Worm (Caenorhabditis elegans) whole organism, late embryonic: Measurements from ENCODE around the gene ugt-11.
A peak's percentile ranks its signal among the peaks of the same experiment; 100 is the strongest.

ENCODE experiments used
- F13H6.1 ChIP-seq: sonication (generic microtip); optimal IDR thresholded peaks from 2 replicates; lab custom pipeline; 2016; ENCODE audit warnings: missing genetic modification characterization, missing compliant biosample characterization
- K02D7.2 ChIP-seq: sonication (generic microtip); optimal IDR thresholded peaks from 2 replicates; lab custom pipeline; 2017; ENCODE audit warnings: mild to moderate bottlenecking, missing genetic modification characterization, missing compliant biosample characterization
- Y22D7AL.16 ChIP-seq: sonication (generic microtip); optimal IDR thresholded peaks from 2 replicates; lab custom pipeline; 2016; ENCODE audit warnings: missing genetic modification characterization, missing compliant biosample characterization
- ceh-24 ChIP-seq: sonication (generic microtip); optimal IDR thresholded peaks from 2 replicates; lab custom pipeline; 2016; ENCODE audit warnings: mild to moderate bottlenecking, missing genetic modification characterization, missing compliant biosample characterization
- ceh-31 ChIP-seq: sonication (generic microtip); optimal IDR thresholded peaks from 2 replicates; lab custom pipeline; 2016; ENCODE audit warnings: missing genetic modification characterization, missing compliant biosample characterization
- ceh-34 ChIP-seq: sonication (generic microtip); optimal IDR thresholded peaks from 2 replicates; lab custom pipeline; 2016; ENCODE audit warnings: mild to moderate bottlenecking, missing genetic modification characterization, missing compliant biosample characterization
- ceh-45 ChIP-seq: fragments of 200-800 bp; sonication (Bioruptor generic); IDR thresholded peaks from 2 replicates; pipeline ENCODE4 v1.3.6; 2022; ENCODE audit warnings: missing genetic modification reagents, missing genetic modification characterization, missing compliant biosample characterization
- che-1 ChIP-seq: sonication (generic microtip); optimal IDR thresholded peaks from 2 replicates; lab custom pipeline; 2016; ENCODE audit warnings: mild to moderate bottlenecking, missing genetic modification characterization, missing compliant biosample characterization
- dve-1 ChIP-seq: sonication (generic microtip); optimal IDR thresholded peaks from 2 replicates; lab custom pipeline; 2017; ENCODE audit warnings: antibody characterized with exemption, mild to moderate bottlenecking, missing genetic modification characterization, missing compliant biosample characterization
- fkh-10 ChIP-seq: fragments of 150-350 bp; optimal IDR thresholded peaks from 2 replicates; lab custom pipeline; 2014; ENCODE audit warnings: missing biosample characterization, missing genetic modification reagents, missing genetic modification characterization
- hlh-30 ChIP-seq: sonication (generic microtip); optimal IDR thresholded peaks from 2 replicates; lab custom pipeline; 2017; ENCODE audit warnings: antibody characterized with exemption, missing genetic modification characterization, missing compliant biosample characterization; ENCODE audit not compliant: insufficient read depth
- hlh-6 ChIP-seq: sonication (generic microtip); optimal IDR thresholded peaks from 2 replicates; lab custom pipeline; 2016; ENCODE audit warnings: missing genotype, missing genetic modification characterization, missing compliant biosample characterization
- hlh-8 ChIP-seq: sonication (generic microtip); optimal IDR thresholded peaks from 2 replicates; lab custom pipeline; 2016; ENCODE audit warnings: missing genotype, missing genetic modification characterization, missing compliant biosample characterization
- pat-9 ChIP-seq: fragments of 200-800 bp; sonication (Bioruptor generic); optimal IDR thresholded peaks from 2 replicates; lab custom pipeline; 2018; ENCODE audit warnings: mild to moderate bottlenecking, missing genetic modification characterization, moderate library complexity, missing compliant biosample characterization
- ref-2 ChIP-seq: sonication (generic microtip); optimal IDR thresholded peaks from 2 replicates; lab custom pipeline; 2016; ENCODE audit warnings: missing genetic modification characterization, missing compliant biosample characterization
- rnt-1 ChIP-seq: sonication (generic microtip); optimal IDR thresholded peaks from 2 replicates; lab custom pipeline; 2016; ENCODE audit warnings: missing genetic modification characterization, missing compliant biosample characterization
- sox-4 ChIP-seq: sonication (generic microtip); optimal IDR thresholded peaks from 2 replicates; lab custom pipeline; 2017; ENCODE audit warnings: mild to moderate bottlenecking, missing genetic modification characterization, inconsistent platforms, missing compliant biosample characterization
- syd-9 ChIP-seq: sonication (generic microtip); optimal IDR thresholded peaks from 2 replicates; lab custom pipeline; 2016; ENCODE audit warnings: mild to moderate bottlenecking, missing genetic modification characterization, moderate library complexity, missing compliant biosample characterization
- tbx-7 ChIP-seq: sonication (generic microtip); optimal IDR thresholded peaks from 2 replicates; lab custom pipeline; 2016; ENCODE audit warnings: missing genotype, missing genetic modification characterization, missing compliant biosample characterization
- unc-55 ChIP-seq: sonication (generic microtip); optimal IDR thresholded peaks from 2 replicates; lab custom pipeline; 2017; ENCODE audit warnings: missing biosample characterization, missing genetic modification reagents, missing genetic modification characterization
- zip-5 ChIP-seq: sonication (generic microtip); optimal IDR thresholded peaks from 2 replicates; lab custom pipeline; 2016; ENCODE audit warnings: missing genetic modification characterization, missing compliant biosample characterization

ugt-11 gene

DNA sequence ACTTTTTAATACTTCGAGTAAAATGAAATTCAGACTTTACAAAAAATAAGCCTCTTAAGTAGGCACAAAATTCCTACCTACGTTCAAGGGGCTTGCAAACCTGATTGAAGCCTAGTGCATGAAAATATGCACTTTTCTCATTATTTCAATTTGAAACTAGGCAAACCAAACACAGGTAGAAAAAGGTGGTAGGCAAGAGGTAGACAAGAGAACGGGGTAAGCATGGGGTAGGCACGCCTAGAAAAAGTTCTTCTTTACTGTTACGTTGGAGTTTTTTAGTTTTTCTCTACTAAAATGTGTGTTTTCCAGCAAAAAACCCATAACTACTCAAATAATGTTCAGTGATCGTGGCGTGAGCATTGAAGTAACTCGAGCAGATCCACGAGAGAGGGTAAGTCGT is 43.7 kb downstream of the ugt-11 start, which contains the start of gene nex-4:
Gene nex-4 (plus strand): TSS at position 301 of the 400 bp plus-strand sequence.
- TF ChIP-seq rnt-1 (no peak), fkh-10 (GFP tag; lab: Kevin White, UChicago) (no peak), Y22D7AL.16 (tag; lab: Kevin White, UChicago) (no peak), K02D7.2 (tag; lab: Kevin White, UChicago) (no peak), hlh-8 (no peak), F13H6.1 (tag; lab: Kevin White, UChicago) (no peak), ceh-34 (tag; lab: Kevin White, UChicago) (no peak)

DNA sequence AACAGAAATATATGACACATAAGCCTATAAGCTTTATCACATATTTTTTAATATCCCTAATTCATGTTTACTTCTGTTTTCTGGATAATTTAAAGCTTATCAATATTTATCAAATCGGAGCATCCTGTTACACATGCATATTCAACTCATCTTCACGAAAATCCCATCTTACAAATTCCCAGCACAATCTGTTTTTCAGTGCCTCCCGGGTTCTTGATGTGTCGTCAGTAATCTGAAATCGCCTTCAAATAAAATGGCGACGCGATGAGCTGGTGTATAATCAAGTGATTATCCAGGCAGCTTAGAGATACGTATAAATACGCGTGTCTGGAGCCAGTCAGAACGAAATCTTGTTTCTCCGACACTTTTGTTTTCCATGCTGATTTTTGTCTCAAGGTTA is 44.4 kb downstream of the ugt-11 start:
- TF ChIP-seq ceh-31, result no peak

DNA sequence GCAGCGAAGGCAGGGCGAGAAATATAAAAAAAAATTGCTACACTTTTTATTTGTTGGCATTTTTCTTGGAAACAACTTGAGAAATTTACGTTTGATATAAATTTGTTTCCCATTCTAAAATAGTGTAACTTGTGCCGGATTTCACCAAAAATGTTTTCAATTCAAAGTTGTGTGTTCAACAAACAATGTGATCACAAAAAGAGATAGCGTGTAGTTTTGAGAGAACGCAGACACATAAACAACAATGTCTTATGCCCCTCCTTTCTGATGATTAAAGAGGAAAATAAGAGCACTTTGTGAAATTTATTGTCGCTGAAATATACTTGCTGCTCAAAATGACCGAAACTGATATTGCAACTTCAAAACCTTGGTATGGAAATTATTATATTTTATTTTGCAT is 47.4 kb downstream of the ugt-11 start, which contains the start of gene abhd-5.1:
Gene abhd-5.1 (plus strand): TSS at position 230 of the 400 bp plus-strand sequence.
- TF ChIP-seq unc-55 (GFP tag; lab: Kevin White, UChicago) (no peak), zip-5 (tag; lab: Kevin White, UChicago) (no peak)
- TF ChIP-seq, all 69 proteins: peak for 0

ce11 chrV:4846507-4846906 is 48.4 kb downstream of the ugt-11 start:
- no peak for TF ChIP-seq sox-4 (tag; lab: Kevin White, UChicago)
- TF ChIP-seq pat-9 (tag; lab: Kevin White, UChicago), result no peak
- TF ChIP-seq tbx-7 (tag; lab: Kevin White, UChicago), result no peak
- no peak for TF ChIP-seq syd-9 (tag; lab: Kevin White, UChicago)
- no peak for TF ChIP-seq Y22D7AL.16 (tag; lab: Kevin White, UChicago)
- TF ChIP-seq ref-2 (tag; lab: Kevin White, UChicago), result no peak
- TF ChIP-seq hlh-30 (tag; lab: Kevin White, UChicago), result no peak
- no peak for TF ChIP-seq rnt-1
- no peak for TF ChIP-seq hlh-6 (tag; lab: Kevin White, UChicago)
- no peak for TF ChIP-seq F13H6.1 (tag; lab: Kevin White, UChicago)
- no peak for TF ChIP-seq che-1 (tag; lab: Kevin White, UChicago)

DNA sequence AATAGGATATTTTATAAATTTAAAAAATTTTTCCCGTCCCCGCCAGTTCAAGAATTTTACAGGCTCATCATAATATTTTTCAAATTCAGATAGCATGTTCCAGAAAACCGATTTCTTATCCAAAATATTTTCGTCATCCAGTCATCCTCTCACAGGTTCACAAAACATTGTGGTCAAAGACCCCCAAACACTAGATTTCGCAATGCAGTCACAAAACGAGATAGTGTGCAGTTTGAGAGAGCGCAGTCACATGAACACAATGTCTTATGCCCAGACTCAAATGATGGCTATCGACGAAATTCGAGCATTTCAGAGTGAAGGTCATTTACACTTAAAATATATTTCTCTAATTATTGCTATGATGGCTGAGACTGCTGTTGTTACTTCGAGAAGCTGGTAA is 50.3 kb downstream of the ugt-11 start, which contains the start of gene abhd-5.2:
Gene abhd-5.2 (plus strand): TSS at position 95 of the 400 bp plus-strand sequence.
- TF ChIP-seq ceh-24 (no peak), dve-1 (tag; lab: Kevin White, UChicago) (no peak), unc-55 (GFP tag; lab: Kevin White, UChicago) (peak; percentile 51), ceh-45 (GFP tag; lab: Robert Waterston, UW) (no peak), K02D7.2 (tag; lab: Kevin White, UChicago) (no peak), hlh-30 (tag; lab: Kevin White, UChicago) (peak; percentile 89)
